Worm (Caenorhabditis elegans) whole organism, young adult: ENCODE measurements around the gene spl-3.

ENCODE experiments used
- D2030.7 ChIP-seq: fragments of 200-800 bp; sonication (Bioruptor generic); IDR thresholded peaks from 2 replicates; pipeline ENCODE4 v1.3.6; 2022; ENCODE audit warnings: missing genetic modification reagents, missing genetic modification characterization, missing compliant biosample characterization
- F22D6.2 ChIP-seq: sonication (generic microtip); optimal IDR thresholded peaks from 2 replicates; lab custom pipeline; 2016; ENCODE audit warnings: mild to moderate bottlenecking, missing genetic modification characterization, missing compliant biosample characterization
- F33H1.4 ChIP-seq: fragments of 200-800 bp; sonication (Bioruptor generic); IDR thresholded peaks from 2 replicates; pipeline ENCODE4 v1.3.6; 2022; ENCODE audit warnings: missing genetic modification reagents, missing genetic modification characterization, missing compliant biosample characterization
- F37B4.10 ChIP-seq: fragments of 200-800 bp; sonication (Bioruptor generic); IDR thresholded peaks from 2 replicates; pipeline ENCODE4 v1.3.6; 2022; ENCODE audit warnings: missing genetic modification characterization, missing compliant biosample characterization
- F57C9.4 ChIP-seq: sonication (generic microtip); optimal IDR thresholded peaks from 2 replicates; lab custom pipeline; 2017; ENCODE audit warnings: mild to moderate bottlenecking, missing genetic modification characterization, missing compliant biosample characterization
- K12H6.12 ChIP-seq: fragments of 200-800 bp; sonication (Bioruptor generic); optimal IDR thresholded peaks from 2 replicates; lab custom pipeline; 2018; ENCODE audit warnings: mild to moderate bottlenecking, missing genetic modification characterization, missing compliant biosample characterization
- Y53F4B.3 ChIP-seq: fragments of 200-800 bp; sonication (Bioruptor generic); IDR thresholded peaks from 2 replicates; pipeline ENCODE4 v1.3.6; 2022; ENCODE audit warnings: missing genetic modification reagents, missing genetic modification characterization, missing compliant biosample characterization
- Y79H2A.3 ChIP-seq: fragments of 200-800 bp; sonication (Bioruptor generic); conservative IDR thresholded peaks from 2 replicates; pipeline ENCODE4 v1.3.6; 2022; ENCODE audit warnings: missing genetic modification reagents, missing genetic modification characterization, missing compliant biosample characterization
- athp-1 ChIP-seq: sonication (generic microtip); optimal IDR thresholded peaks from 2 replicates; lab custom pipeline; 2017; ENCODE audit warnings: mild to moderate bottlenecking, missing genetic modification characterization, missing compliant biosample characterization
- attf-3 ChIP-seq: fragments of 200-800 bp; sonication (Bioruptor generic); conservative IDR thresholded peaks from 2 replicates; pipeline ENCODE4 v1.3.6; 2022; ENCODE audit warnings: missing genetic modification reagents, missing genetic modification characterization, missing compliant biosample characterization
- attf-5 ChIP-seq: fragments of 200-800 bp; sonication (Bioruptor generic); optimal IDR thresholded peaks from 2 replicates; lab custom pipeline; 2018; ENCODE audit warnings: mild to moderate bottlenecking, missing genetic modification characterization, missing compliant biosample characterization
- cebp-1 ChIP-seq, 2 experiments: fragments of 200-800 bp in 1 of 2; sonication (Bioruptor generic) in 1 of 2; sonication (generic microtip) in 1 of 2; IDR thresholded peaks in 1 of 2; optimal IDR thresholded peaks in 1 of 2; 2 replicates each; pipeline versions ENCODE4 v1.3.6 to Lab custom; 2017 to 2022; ENCODE audit warnings: missing compliant biosample characterization in 2 of 2, missing genetic modification characterization in 2 of 2, mild to moderate bottlenecking in 1 of 2, missing genetic modification reagents in 1 of 2, moderate library complexity in 1 of 2
- ceh-27 ChIP-seq: fragments of 200-800 bp; sonication (Bioruptor generic); optimal IDR thresholded peaks from 2 replicates; lab custom pipeline; 2018; ENCODE audit warnings: mild to moderate bottlenecking, missing genetic modification characterization, moderate library complexity, missing compliant biosample characterization
- dox-1 ChIP-seq: fragments of 200-800 bp; sonication (Bioruptor generic); IDR thresholded peaks from 2 replicates; pipeline ENCODE4 v1.3.6; 2022; ENCODE audit warnings: missing genetic modification reagents, missing genetic modification characterization, missing compliant biosample characterization
- egrh-3 ChIP-seq: fragments of 200-800 bp; sonication (Bioruptor generic); IDR thresholded peaks from 2 replicates; pipeline ENCODE4 v1.3.6; 2022; ENCODE audit warnings: missing genetic modification reagents, missing genetic modification characterization, missing compliant biosample characterization
- ekl-4 ChIP-seq: fragments of 200-800 bp; sonication (Bioruptor generic); IDR thresholded peaks from 2 replicates; pipeline ENCODE4 v1.3.6; 2022; ENCODE audit warnings: missing genetic modification reagents, missing genetic modification characterization, missing compliant biosample characterization
- ets-4 ChIP-seq: fragments of 200-800 bp; sonication (Bioruptor generic); optimal IDR thresholded peaks from 2 replicates; lab custom pipeline; 2018; ENCODE audit warnings: mild to moderate bottlenecking, missing genetic modification characterization, missing compliant biosample characterization
- fkh-3 ChIP-seq: sonication (generic microtip); optimal IDR thresholded peaks from 2 replicates; lab custom pipeline; 2016; ENCODE audit warnings: mild to moderate bottlenecking, missing genetic modification characterization, missing compliant biosample characterization
- him-1 ChIP-seq: sonication (generic microtip); optimal IDR thresholded peaks from 2 replicates; lab custom pipeline; 2016; ENCODE audit warnings: missing genotype, missing genetic modification reagents, missing genetic modification characterization, missing compliant biosample characterization
- hmg-1.2 ChIP-seq: fragments of 200-800 bp; sonication (Bioruptor generic); IDR thresholded peaks from 2 replicates; pipeline ENCODE4 v1.3.6; 2022; ENCODE audit warnings: missing genetic modification reagents, missing genetic modification characterization, missing compliant biosample characterization
- hsf-1 ChIP-seq: fragments of 200-800 bp; sonication (Bioruptor generic); IDR thresholded peaks from 2 replicates; pipeline ENCODE4 v1.3.6; 2022; ENCODE audit warnings: missing genetic modification reagents, missing genetic modification characterization, missing compliant biosample characterization
- lin-26 ChIP-seq: fragments of 200-800 bp; sonication (Bioruptor generic); IDR thresholded peaks from 2 replicates; pipeline ENCODE4 v1.3.6; 2022; ENCODE audit warnings: missing genetic modification reagents, missing genetic modification characterization, missing compliant biosample characterization
- lin-40 ChIP-seq: sonication (generic microtip); optimal IDR thresholded peaks from 2 replicates; lab custom pipeline; 2016; ENCODE audit warnings: missing genetic modification characterization, mild to moderate bottlenecking, missing compliant biosample characterization, missing genotype, missing genetic modification reagents
- lin-54 ChIP-seq: fragments of 200-800 bp; sonication (Bioruptor generic); optimal IDR thresholded peaks from 2 replicates; lab custom pipeline; 2018; ENCODE audit warnings: mild to moderate bottlenecking, missing genetic modification characterization, missing compliant biosample characterization
- lsy-27 ChIP-seq: sonication (generic microtip); optimal IDR thresholded peaks from 2 replicates; lab custom pipeline; 2017; ENCODE audit warnings: missing genetic modification characterization, mild to moderate bottlenecking, missing compliant biosample characterization, antibody characterized with exemption, missing genotype, borderline replicate concordance; ENCODE audit not compliant: insufficient read depth
- madf-3 ChIP-seq: fragments of 200-800 bp; sonication (Bioruptor generic); IDR thresholded peaks from 2 replicates; pipeline ENCODE4 v1.3.6; 2022; ENCODE audit warnings: missing genetic modification reagents, missing genetic modification characterization, missing compliant biosample characterization
- mcd-1 ChIP-seq: fragments of 200-800 bp; sonication (Bioruptor generic); IDR thresholded peaks from 2 replicates; pipeline ENCODE4 v1.3.6; 2022; ENCODE audit warnings: missing genetic modification reagents, missing genetic modification characterization, missing compliant biosample characterization
- mxl-1 ChIP-seq: sonication (generic microtip); optimal IDR thresholded peaks from 2 replicates; lab custom pipeline; 2016; ENCODE audit warnings: missing genetic modification characterization, missing compliant biosample characterization
- nfyb-1 ChIP-seq: fragments of 200-800 bp; sonication (Bioruptor generic); IDR thresholded peaks from 2 replicates; pipeline ENCODE4 v1.3.6; 2022; ENCODE audit warnings: missing genetic modification reagents, missing genetic modification characterization, missing compliant biosample characterization
- rcor-1 ChIP-seq: fragments of 200-800 bp; sonication (Bioruptor generic); IDR thresholded peaks from 2 replicates; pipeline ENCODE4 v1.3.6; 2022; ENCODE audit warnings: missing genetic modification reagents, missing genetic modification characterization, missing compliant biosample characterization
- rec-8 ChIP-seq, 2 experiments: sonication (generic microtip); optimal IDR thresholded peaks; 2 replicates each; lab custom pipeline; 2016; ENCODE audit warnings: mild to moderate bottlenecking in 2 of 2, missing genetic modification characterization in 2 of 2, missing genetic modification reagents in 2 of 2, missing genotype in 2 of 2, missing biosample characterization in 1 of 2, missing compliant biosample characterization in 1 of 2, moderate library complexity in 1 of 2
- rpc-1 ChIP-seq, 2 experiments: fragments of 150-350 bp in 1 of 2; sonication (generic microtip) in 1 of 2; optimal IDR thresholded peaks; 2 replicates each; lab custom pipeline; 2014 to 2018; ENCODE audit warnings: missing biosample characterization in 1 of 2, missing genetic modification characterization in 1 of 2, missing genetic modification reagents in 1 of 2, missing genotype in 1 of 2
- sdz-38 ChIP-seq: sonication (generic microtip); optimal IDR thresholded peaks from 2 replicates; lab custom pipeline; 2016; ENCODE audit warnings: missing genotype, missing genetic modification characterization, missing compliant biosample characterization
- snpc-1.1 ChIP-seq: sonication (generic microtip); optimal IDR thresholded peaks from 2 replicates; lab custom pipeline; 2017; ENCODE audit warnings: missing genetic modification characterization, mild to moderate bottlenecking, missing compliant biosample characterization, antibody characterized with exemption, moderate library complexity, missing genotype, missing genetic modification reagents; ENCODE audit not compliant: insufficient read depth
- tlf-1 ChIP-seq: fragments of 200-800 bp; sonication (Bioruptor generic); optimal IDR thresholded peaks from 2 replicates; lab custom pipeline; 2018; ENCODE audit warnings: mild to moderate bottlenecking, missing genetic modification characterization, missing compliant biosample characterization
- unc-130 ChIP-seq: sonication (generic microtip); optimal IDR thresholded peaks from 2 replicates; lab custom pipeline; 2016; ENCODE audit warnings: missing genetic modification reagents, missing genetic modification characterization, missing compliant biosample characterization
- ztf-25 ChIP-seq: fragments of 200-800 bp; sonication (Bioruptor generic); IDR thresholded peaks from 2 replicates; pipeline ENCODE4 v1.3.6; 2022; ENCODE audit warnings: missing genetic modification reagents, missing genetic modification characterization, missing compliant biosample characterization

spl-3 gene

ce11 chrIV:1160386-1160785 is 32.5 kb upstream of the spl-3 start, which contains the start of gene ets-8:
Gene ets-8 (minus strand): TSS chrIV:1160486.
- TF ChIP-seq sdz-38 (tag; lab: Kevin White, UChicago), result no peak
- no peak for TF ChIP-seq lin-26 (GFP tag; lab: Robert Waterston, UW)
- TF ChIP-seq lin-40 (tag; lab: Kevin White, UChicago), result no peak
- TF ChIP-seq, all 124 proteins: peak for 0

- no peak for TF ChIP-seq F33H1.4 (GFP tag; lab: Robert Waterston, UW)
- TF ChIP-seq lsy-27, result no peak
- no peak for TF ChIP-seq ztf-25 (GFP tag; lab: Robert Waterston, UW)
- no peak for TF ChIP-seq him-1 (tag; lab: Kevin White, UChicago)
- TF ChIP-seq athp-1 (tag; lab: Kevin White, UChicago), result no peak
- no peak for TF ChIP-seq D2030.7 (GFP tag; lab: Robert Waterston, UW)
These were observed 29.7 kb upstream of the spl-3 start, which contains the start of gene C50A2.7 for ce11 chrIV:1163126-1163525. Gene C50A2.7 (plus strand): TSS chrIV:1163426.

ce11 chrIV:1167352-1167751 is 25.5 kb upstream of the spl-3 start:
- no peak for TF ChIP-seq ets-4 (GFP tag; lab: Kevin White, UChicago)
- no peak for TF ChIP-seq cebp-1 (GFP tag; IDR thresholded peaks at IDR 0.05; lab: Robert Waterston, UW)
- TF ChIP-seq cebp-1 (tag; optimal IDR thresholded peaks at IDR 0.05; lab: Kevin White, UChicago), result peak; percentile 88
- no peak for TF ChIP-seq lin-40 (tag; lab: Kevin White, UChicago)
- TF ChIP-seq, all 124 proteins: peak for 1

- TF ChIP-seq snpc-1.1 (tag; lab: Kevin White, UChicago), result no peak
- TF ChIP-seq rec-8 (tag; optimal IDR thresholded peaks at IDR 0.05; lab: Kevin White, UChicago), result no peak
- peak; percentile 71 for TF ChIP-seq dox-1
- no peak for TF ChIP-seq F57C9.4 (tag; lab: Kevin White, UChicago)
- no peak for TF ChIP-seq unc-130 (GFP tag; lab: Kevin White, UChicago)
- TF ChIP-seq ceh-27, result peak; percentile 65
- TF ChIP-seq attf-5, result peak; percentile 66
- no peak for TF ChIP-seq mxl-1 (tag; lab: Kevin White, UChicago)
- TF ChIP-seq Y79H2A.3 (GFP tag; lab: Robert Waterston, UW), result no peak
- no peak for TF ChIP-seq cebp-1 (GFP tag; IDR thresholded peaks at IDR 0.05; lab: Robert Waterston, UW)
- peak; percentile 65 for TF ChIP-seq cebp-1 (tag; optimal IDR thresholded peaks at IDR 0.05; lab: Kevin White, UChicago)
- no peak for TF ChIP-seq D2030.7 (GFP tag; lab: Robert Waterston, UW)
- 0 out of 2 replicates have a peak, but pooled peaks have one; percentile 26 for TF ChIP-seq nfyb-1
- TF ChIP-seq hmg-1.2 (GFP tag; lab: Robert Waterston, UW), result peak; percentile 98
- TF ChIP-seq rcor-1 (GFP tag; lab: Robert Waterston, UW), result no peak
- TF ChIP-seq mcd-1 (GFP tag; lab: Robert Waterston, UW), result peak; percentile 50; the same call in 1 of the 2 replicates
- peak; percentile 25 for TF ChIP-seq K12H6.12 (tag; lab: Kevin White, UChicago)
- TF ChIP-seq lin-40 (tag; lab: Kevin White, UChicago), result no peak
- no peak for TF ChIP-seq F33H1.4 (GFP tag; lab: Robert Waterston, UW)
- no peak for TF ChIP-seq hsf-1 (GFP tag; lab: Robert Waterston, UW)
- no peak for TF ChIP-seq Y53F4B.3 (GFP tag; lab: Robert Waterston, UW)
- TF ChIP-seq fkh-3 (tag; lab: Kevin White, UChicago), result no peak
- TF ChIP-seq attf-3, result no peak
- TF ChIP-seq F22D6.2, result no peak
- TF ChIP-seq tlf-1 (GFP tag; lab: Kevin White, UChicago), result no peak
- TF ChIP-seq rpc-1 (optimal IDR thresholded peaks at IDR 0.05; lab: Kevin White, UChicago), result no peak
- no peak for TF ChIP-seq rpc-1 (tag; optimal IDR thresholded peaks at IDR 0.05; lab: Kevin White, UChicago)
- no peak for TF ChIP-seq ekl-4 (GFP tag; lab: Robert Waterston, UW)
- no peak for TF ChIP-seq F37B4.10
- TF ChIP-seq lin-54, result peak; percentile 15
- TF ChIP-seq madf-3 (GFP tag; lab: Robert Waterston, UW), result no peak
- TF ChIP-seq egrh-3, result peak; percentile 65; the same call in 1 of the 2 replicates
These were observed 24.4 kb upstream of the spl-3 start for ce11 chrIV:1168311-1168965.
